Worm (Caenorhabditis elegans) whole organism, L2 larva: ENCODE data around the gene R02E4.3.

ENCODE experiments used
- ceh-16 ChIP-seq: fragments of 150-350 bp; optimal IDR thresholded peaks from 2 replicates; lab custom pipeline; 2014; ENCODE audit warnings: missing biosample characterization, missing genetic modification characterization
- nhr-25 ChIP-seq: fragments of 150-350 bp; sonication (generic microtip); optimal IDR thresholded peaks from 3 replicates; lab custom pipeline; 2014; ENCODE audit warnings: missing biosample characterization, missing genetic modification characterization
- ztf-1 ChIP-seq: fragments of 200-800 bp; sonication (Bioruptor generic); conservative IDR thresholded peaks from 2 replicates; pipeline ENCODE4 v1.3.6; 2022; ENCODE audit warnings: missing genetic modification characterization, missing compliant biosample characterization

Gene R02E4.3

DNA sequence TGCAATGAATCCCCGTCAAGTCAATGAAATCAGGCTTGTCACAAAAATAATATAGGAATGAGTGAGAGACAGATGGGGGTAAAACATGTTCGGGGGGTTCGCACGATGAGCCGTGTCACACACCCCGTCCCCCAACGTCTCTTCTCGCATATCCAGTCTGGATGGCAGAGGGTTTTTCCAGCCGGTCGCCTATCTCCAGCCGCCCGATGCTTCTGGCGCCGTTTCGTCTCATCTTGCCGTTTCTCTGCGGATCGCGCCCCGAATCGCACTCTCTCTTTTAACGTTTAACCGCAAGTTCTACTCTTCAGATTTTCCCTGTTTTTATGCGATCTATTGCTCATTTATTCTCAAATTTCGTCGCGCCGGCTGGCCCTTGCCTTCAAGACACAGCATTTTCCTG, 40.0 kb downstream of the R02E4.3 start:
- TF ChIP-seq nhr-25 (tag; lab: Kevin White, UChicago), result no peak
- TF ChIP-seq ztf-1, result no peak
- no peak for TF ChIP-seq ceh-16 (tag; lab: Kevin White, UChicago)
